Worm (Caenorhabditis elegans) whole organism, L4/young adult: ENCODE data around the gene zhit-3.

Source experiments
- W03F9.2 ChIP-seq: fragments of 150-350 bp; optimal IDR thresholded peaks from 2 replicates; lab custom pipeline; 2014; ENCODE audit warnings: missing biosample characterization, missing genetic modification characterization
- dao-5 ChIP-seq: sonication (generic microtip); optimal IDR thresholded peaks from 2 replicates; lab custom pipeline; 2016; ENCODE audit warnings: missing genotype, missing genetic modification characterization, moderate library complexity, missing compliant biosample characterization
- him-1 ChIP-seq: sonication (generic microtip); optimal IDR thresholded peaks from 2 replicates; lab custom pipeline; 2016; ENCODE audit warnings: missing genotype, missing genetic modification reagents, missing genetic modification characterization, missing compliant biosample characterization

zhit-3 gene

ce11 chrV:10238665-10239064 lies 26.7 kb upstream of the zhit-3 start, which contains the start of gene fubl-1:
fubl-1 (minus strand) TSS chrV:10238866.
- TF ChIP-seq W03F9.2 (no peak), dao-5 (tag; lab: Kevin White, UChicago) (no peak), him-1 (tag; lab: Kevin White, UChicago) (no peak)

- TF ChIP-seq dao-5 (tag; lab: Kevin White, UChicago): no peak
- TF ChIP-seq him-1 (tag; lab: Kevin White, UChicago): no peak
- no peak for TF ChIP-seq W03F9.2
These were observed 26.1 kb upstream of the zhit-3 start for ce11 chrV:10237959-10238444.

DNA sequence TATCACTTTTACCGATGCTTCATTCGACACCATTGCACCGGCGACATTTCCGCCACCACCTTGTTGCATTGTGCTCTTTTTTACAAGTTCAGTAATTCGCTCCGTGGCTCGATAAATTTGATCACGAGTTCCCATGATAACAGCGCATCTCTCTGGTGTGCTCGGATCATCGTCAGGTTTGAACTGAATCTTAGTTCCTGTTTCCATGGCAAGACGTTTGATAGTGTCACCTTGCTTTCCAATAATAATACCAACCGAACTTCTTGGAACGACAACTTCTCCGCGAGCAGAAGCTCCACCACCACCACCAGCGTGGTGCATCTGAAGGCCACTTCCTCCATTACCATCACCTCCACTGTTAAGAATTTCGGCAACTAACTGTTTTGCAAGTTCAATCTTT lies 25.2 kb upstream of the zhit-3 start:
- TF ChIP-seq him-1 (tag; lab: Kevin White, UChicago): no peak
- TF ChIP-seq dao-5 (tag; lab: Kevin White, UChicago): no peak
- no peak for TF ChIP-seq W03F9.2

ce11 chrV:10233330-10233729 lies 21.4 kb upstream of the zhit-3 start, which contains the start of gene str-182:
str-182 (minus strand) TSS chrV:10233430.
- TF ChIP-seq dao-5 (tag; lab: Kevin White, UChicago): no peak
- TF ChIP-seq W03F9.2: no peak
- no peak for TF ChIP-seq him-1 (tag; lab: Kevin White, UChicago)

DNA sequence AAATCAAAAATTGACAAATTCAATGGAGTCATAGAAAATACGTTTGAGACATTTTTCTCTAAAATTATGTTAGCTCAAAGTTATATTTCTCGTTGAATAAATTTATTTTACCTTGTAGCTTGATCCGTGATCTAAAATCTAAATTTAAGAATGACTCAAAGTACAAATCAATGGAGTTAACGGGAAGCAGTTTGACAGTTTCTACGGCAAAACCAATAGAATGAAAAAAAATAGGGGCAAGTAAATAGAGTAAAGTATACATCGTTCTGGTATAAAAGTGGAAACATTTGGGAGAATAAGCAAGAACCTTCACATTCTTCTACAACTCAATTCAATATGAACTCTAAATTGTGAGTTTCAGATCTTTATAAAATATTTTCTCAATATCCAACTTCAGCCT lies 19.0 kb upstream of the zhit-3 start, which contains the start of gene fipr-6:
TSS of gene fipr-6 (plus strand) at position 301 of the 400 bp plus-strand sequence.
- TF ChIP-seq him-1 (tag; lab: Kevin White, UChicago): no peak
- TF ChIP-seq dao-5 (tag; lab: Kevin White, UChicago): no peak
- TF ChIP-seq W03F9.2: no peak

DNA sequence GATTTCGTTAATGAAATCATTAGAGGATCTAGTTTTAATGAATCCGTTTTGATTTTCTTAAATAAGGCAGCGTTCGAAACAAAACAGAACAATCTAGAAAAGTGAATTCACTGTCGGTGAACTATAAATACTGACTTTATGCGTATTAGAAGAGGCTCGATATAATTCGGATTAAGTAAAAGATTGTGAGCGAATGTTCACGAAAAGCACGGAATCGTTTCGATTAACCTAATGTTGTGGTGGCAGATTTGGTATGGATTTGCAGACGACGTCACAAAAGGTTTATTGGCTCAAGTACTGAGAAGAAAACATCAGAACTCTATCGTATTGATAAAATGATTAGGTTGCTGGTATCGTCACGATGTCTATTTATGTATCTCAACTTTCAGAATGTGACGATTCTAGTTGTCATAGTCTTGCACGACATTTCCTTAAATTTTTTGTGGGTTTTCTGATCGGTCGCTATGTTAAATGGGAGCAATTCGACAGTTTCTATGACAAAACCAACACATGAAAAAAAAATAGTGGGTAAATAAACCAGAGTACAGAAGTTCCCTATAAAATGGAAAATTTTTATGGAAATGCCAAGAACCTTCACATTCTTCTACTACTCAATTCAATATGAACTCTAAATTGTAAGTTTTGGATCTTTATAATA lies 17.4 kb upstream of the zhit-3 start, which contains the start of the genes pyt-1 and fipr-7:
TSS of gene pyt-1 (minus strand) at position 101 of the 658 bp plus-strand sequence.
TSS of gene fipr-7 (plus strand) at position 608 of the 658 bp plus-strand sequence.
- TF ChIP-seq dao-5 (tag; lab: Kevin White, UChicago) (no peak), W03F9.2 (no peak), him-1 (tag; lab: Kevin White, UChicago) (no peak)

DNA sequence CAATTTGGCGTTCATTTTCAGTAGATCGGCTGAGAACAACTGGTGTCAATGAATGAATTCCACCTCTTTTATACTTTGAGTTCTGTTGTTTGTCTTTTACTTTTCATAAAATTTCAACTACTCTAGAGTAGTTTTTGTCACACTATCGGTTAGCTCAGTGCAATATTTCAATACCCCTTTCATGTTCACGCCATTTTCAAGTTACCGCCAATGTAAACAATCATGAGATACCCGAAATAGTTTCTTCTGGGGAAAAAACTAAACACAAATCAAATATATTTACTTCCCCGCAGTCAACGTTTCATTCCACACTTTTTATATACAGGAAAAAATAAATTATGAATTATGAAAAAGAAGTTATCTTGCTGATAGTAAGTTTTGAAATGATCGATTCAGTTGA lies 16.4 kb upstream of the zhit-3 start, which contains the start of gene fipr-4:
TSS of gene fipr-4 (minus strand) at position 101 of the 400 bp plus-strand sequence.
- no peak for TF ChIP-seq W03F9.2
- no peak for TF ChIP-seq dao-5 (tag; lab: Kevin White, UChicago)
- no peak for TF ChIP-seq him-1 (tag; lab: Kevin White, UChicago)

DNA sequence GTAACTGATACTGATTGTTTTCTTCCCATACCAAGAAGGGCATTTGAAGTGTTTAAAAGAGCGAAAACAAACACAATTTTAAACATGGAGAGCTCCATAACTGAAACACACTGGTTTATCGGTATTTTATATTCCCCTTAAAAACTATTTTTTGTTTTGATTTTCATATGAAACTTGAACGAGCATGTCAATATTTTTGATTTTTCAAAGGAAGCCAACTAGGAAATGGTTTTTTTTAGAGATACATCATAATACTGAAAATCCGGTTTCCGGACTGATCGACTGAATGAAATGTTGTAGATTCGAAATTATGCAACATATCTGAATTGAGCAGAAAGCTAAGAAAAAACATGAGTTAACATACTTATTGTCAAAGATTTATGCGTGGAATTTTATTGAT lies 15.4 kb upstream of the zhit-3 start, which contains the start of gene ttr-19:
TSS of gene ttr-19 (minus strand) at position 101 of the 400 bp plus-strand sequence.
- TF ChIP-seq dao-5 (tag; lab: Kevin White, UChicago) (no peak), W03F9.2 (no peak), him-1 (tag; lab: Kevin White, UChicago) (no peak)

DNA sequence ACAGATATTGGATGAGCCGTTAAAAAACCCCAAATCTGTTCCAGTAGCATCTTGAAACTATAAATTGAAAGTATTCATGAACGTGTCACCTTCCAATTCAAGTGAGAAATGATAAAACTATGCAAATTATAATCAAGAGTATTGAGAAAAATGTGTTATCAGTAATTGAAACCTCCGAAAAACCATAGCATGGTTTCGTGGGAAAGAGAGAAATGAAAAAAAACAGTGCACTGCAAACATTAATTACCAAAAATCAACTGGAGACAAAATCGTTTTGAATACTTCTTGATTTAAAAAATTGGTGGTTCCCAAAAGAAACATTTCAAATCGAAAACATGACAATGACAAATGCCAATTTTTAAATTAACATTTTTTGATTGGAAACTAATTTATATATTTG lies 13.7 kb upstream of the zhit-3 start, which contains the start of gene daf-36:
TSS of gene daf-36 (minus strand) at position 101 of the 400 bp plus-strand sequence.
- TF ChIP-seq dao-5 (tag; lab: Kevin White, UChicago): no peak
- no peak for TF ChIP-seq him-1 (tag; lab: Kevin White, UChicago)
- TF ChIP-seq W03F9.2: no peak

- TF ChIP-seq W03F9.2: no peak
- TF ChIP-seq dao-5 (tag; lab: Kevin White, UChicago): no peak
- TF ChIP-seq him-1 (tag; lab: Kevin White, UChicago): no peak
These were observed 12.7 kb upstream of the zhit-3 start for ce11 chrV:10224619-10225018.

ce11 chrV:10222007-10222406 lies 10.1 kb upstream of the zhit-3 start, which contains the start of gene C12D8.20:
C12D8.20 (plus strand) TSS chrV:10222307.
- TF ChIP-seq dao-5 (tag; lab: Kevin White, UChicago): no peak
- no peak for TF ChIP-seq him-1 (tag; lab: Kevin White, UChicago)
- no peak for TF ChIP-seq W03F9.2

DNA sequence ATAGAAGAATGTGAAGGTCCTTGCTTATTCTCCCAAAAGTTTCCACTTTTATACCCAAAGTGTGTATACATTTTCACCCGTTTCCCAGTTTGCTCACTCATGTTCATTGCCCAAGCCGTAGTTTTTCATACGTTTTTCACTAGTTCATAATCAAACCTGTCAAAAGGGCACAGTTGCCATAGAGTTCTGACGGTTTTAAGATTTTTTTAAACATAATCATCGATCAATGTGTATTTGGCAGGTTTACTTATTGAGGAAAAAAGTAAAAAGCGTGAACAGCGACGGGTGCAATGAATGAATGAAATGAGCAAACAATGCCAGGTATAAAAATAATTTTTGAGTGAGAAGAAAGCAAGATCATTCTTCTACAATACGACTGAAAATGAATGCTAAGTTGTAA lies 9.4 kb upstream of the zhit-3 start, which contains the start of the genes fipr-5 and fipr-9:
TSS of gene fipr-5 (minus strand) at position 101 of the 400 bp plus-strand sequence.
TSS of gene fipr-9 (plus strand) at position 346 of the 400 bp plus-strand sequence.
- no peak for TF ChIP-seq W03F9.2
- no peak for TF ChIP-seq dao-5 (tag; lab: Kevin White, UChicago)
- TF ChIP-seq him-1 (tag; lab: Kevin White, UChicago): no peak

- TF ChIP-seq dao-5 (tag; lab: Kevin White, UChicago) (no peak), him-1 (tag; lab: Kevin White, UChicago) (no peak), W03F9.2 (no peak)
These were observed 8.7 kb upstream of the zhit-3 start, which contains the start of gene C12D8.13 for ce11 chrV:10220605-10221004. C12D8.13 (minus strand) TSS chrV:10220705.

- TF ChIP-seq W03F9.2: no peak
- TF ChIP-seq him-1 (tag; lab: Kevin White, UChicago): no peak
- TF ChIP-seq dao-5 (tag; lab: Kevin White, UChicago): no peak
These were observed 4.8 kb upstream of the zhit-3 start, which contains the start of gene ZK856.14 for ce11 chrV:10216724-10217123. ZK856.14 (plus strand) TSS chrV:10217024.
